Worm (Caenorhabditis elegans): ENCODE measurements around the gene C54G7.1.

- TF ChIP-seq ceh-6 (GFP tag; optimal IDR thresholded peaks at IDR 0.05) = no peak
- no peak for TF ChIP-seq ztf-16 (tag; optimal IDR thresholded peaks at IDR 0.05)
- TF ChIP-seq ets-4 (tag; optimal IDR thresholded peaks at IDR 0.05) = no peak
- TF ChIP-seq ceh-18 (tag; optimal IDR thresholded peaks at IDR 0.05) = no peak
- TF ChIP-seq ceh-22 (tag; optimal IDR thresholded peaks at IDR 0.05) = no peak
- no peak for TF ChIP-seq Y22D7AL.16 (tag; optimal IDR thresholded peaks at IDR 0.05)
- no peak for TF ChIP-seq fkh-10 (GFP tag; optimal IDR thresholded peaks at IDR 0.05)
- TF ChIP-seq F13H6.1 (tag; optimal IDR thresholded peaks at IDR 0.05) = no peak
- TF ChIP-seq pha-4 (tag; optimal IDR thresholded peaks at IDR 0.05) = no peak
- no peak for TF ChIP-seq lim-6 (tag; optimal IDR thresholded peaks at IDR 0.05)
- no peak for TF ChIP-seq sox-2 (GFP tag; IDR thresholded peaks at IDR 0.05)
- no peak for TF ChIP-seq nhr-11 (tag; optimal IDR thresholded peaks at IDR 0.05)
- no peak for TF ChIP-seq ceh-9 (tag; optimal IDR thresholded peaks at IDR 0.05)
These were observed 19.5 kb upstream of the C54G7.1 start for ce11 chrX:5524260-5524659.

All from whole organism, late embryonic.